Worm (Caenorhabditis elegans): ENCODE results near the gene C18H7.4.

DNA sequence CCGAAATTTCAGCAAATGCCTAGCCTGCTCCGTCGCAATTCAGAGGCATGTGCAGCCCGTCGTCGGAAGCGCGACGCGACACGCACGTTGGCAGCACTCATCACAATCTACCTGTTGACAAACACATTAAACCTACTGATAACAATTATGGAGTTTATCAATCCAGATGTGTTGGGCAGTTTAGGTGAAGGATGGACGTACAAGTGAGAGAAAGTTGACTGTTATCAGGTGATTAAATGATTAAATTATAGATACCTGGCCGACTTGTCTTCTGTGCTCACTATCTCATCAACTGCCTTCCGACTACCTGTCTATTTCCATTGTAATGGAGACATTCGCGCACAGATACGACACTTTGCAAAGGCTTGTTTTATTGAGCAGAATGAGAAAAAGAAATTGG lies 41.2 kb upstream of the C18H7.4 start:
- no peak for TF ChIP-seq lin-35 (GFP tag; optimal IDR thresholded peaks at IDR 0.05)
- TF ChIP-seq C17E4.6 (GFP tag; IDR thresholded peaks at IDR 0.05) = no peak
- no peak for TF ChIP-seq F55B11.4 (tag; optimal IDR thresholded peaks at IDR 0.05; ENCODE audit: borderline replicate concordance, insufficient read depth)
